Worm (Caenorhabditis elegans): Measurements from ENCODE around the gene srz-23.

DNA sequence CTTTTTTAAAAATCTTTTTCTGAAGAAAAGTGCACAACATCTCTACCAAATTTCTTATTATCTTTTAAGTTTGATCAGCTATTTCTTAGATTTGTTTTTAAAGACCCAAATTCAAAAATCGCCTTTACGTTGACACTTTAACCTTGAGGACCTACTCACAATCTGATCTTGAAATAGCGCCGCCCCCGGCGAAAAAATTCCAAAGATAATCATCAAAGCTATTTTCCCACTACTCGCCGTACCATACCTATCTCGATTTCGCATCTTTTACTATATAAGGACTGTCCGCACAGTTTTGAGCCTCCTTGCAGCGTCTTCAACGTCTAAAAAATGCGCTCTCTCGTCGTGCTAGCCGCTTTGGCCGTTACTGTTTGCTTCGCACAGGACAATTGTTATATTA, 12.6 kb upstream of the srz-23 start, which contains the start of gene grd-10:
- no peak for TF ChIP-seq snpc-4 (GFP tag; optimal IDR thresholded peaks at IDR 0.05)
- TF ChIP-seq snpc-4 (tag; optimal IDR thresholded peaks at IDR 0.05): no peak
- TF ChIP-seq ama-1 (optimal IDR thresholded peaks at IDR 0.05): no peak
- TF ChIP-seq ama-1 (GFP tag; optimal IDR thresholded peaks at IDR 0.05): no peak
- no peak for TF ChIP-seq unc-62 (GFP tag; optimal IDR thresholded peaks at IDR 0.05)
- no peak for TF ChIP-seq pha-4 (tag; optimal IDR thresholded peaks at IDR 0.05)
- TF ChIP-seq hrde-1 (tag; optimal IDR thresholded peaks at IDR 0.05; ENCODE audit: borderline replicate concordance): no peak
- no peak for TF ChIP-seq sptf-2 (GFP tag; optimal IDR thresholded peaks at IDR 0.05)
